Worm (Caenorhabditis elegans) whole organism, L1 larva: ENCODE results near the gene magu-2.

ENCODE experiments used
- elt-2 ChIP-seq: sonication (generic microtip); optimal IDR thresholded peaks from 2 replicates; lab custom pipeline; 2016; ENCODE audit warnings: missing genetic modification characterization, mild to moderate bottlenecking, inconsistent platforms, missing compliant biosample characterization, missing genetic modification reagents
- lin-13 ChIP-seq: fragments of 150-350 bp; optimal IDR thresholded peaks from 2 replicates; lab custom pipeline; 2014; ENCODE audit warnings: missing biosample characterization, missing genetic modification reagents, missing genetic modification characterization
- lir-3 ChIP-seq: sonication (generic microtip); optimal IDR thresholded peaks from 2 replicates; lab custom pipeline; 2016; ENCODE audit warnings: mild to moderate bottlenecking, missing genetic modification characterization, moderate library complexity, missing compliant biosample characterization; ENCODE audit not compliant: poor library complexity
- nhr-84 ChIP-seq: sonication (generic microtip); optimal IDR thresholded peaks from 2 replicates; lab custom pipeline; 2017; ENCODE audit warnings: missing biosample characterization, missing genetic modification characterization
- pax-3 ChIP-seq: fragments of 200-800 bp; sonication (Bioruptor generic); optimal IDR thresholded peaks from 2 replicates; lab custom pipeline; 2018; ENCODE audit warnings: mild to moderate bottlenecking, missing genetic modification characterization, moderate library complexity, missing compliant biosample characterization
- rnt-1 ChIP-seq: sonication (generic microtip); optimal IDR thresholded peaks from 2 replicates; lab custom pipeline; 2016; ENCODE audit warnings: mild to moderate bottlenecking, missing genetic modification characterization, moderate library complexity, missing compliant biosample characterization
- snpc-4 ChIP-seq: fragments of 150-350 bp; optimal IDR thresholded peaks from 2 replicates; lab custom pipeline; 2014; ENCODE audit warnings: missing biosample characterization, missing genetic modification characterization
- unc-130 ChIP-seq: fragments of 150-350 bp; optimal IDR thresholded peaks from 2 replicates; lab custom pipeline; 2017; ENCODE audit warnings: missing biosample characterization, missing genetic modification characterization, inconsistent platforms

- TF ChIP-seq lir-3: no peak
- no peak for TF ChIP-seq rnt-1
- no peak for TF ChIP-seq nhr-84 (tag; lab: Kevin White, UChicago)
- TF ChIP-seq elt-2: no peak
- TF ChIP-seq pax-3 (tag; lab: Kevin White, UChicago): no peak
- TF ChIP-seq snpc-4 (tag; lab: Kevin White, UChicago): no peak
- no peak for TF ChIP-seq unc-130 (tag; lab: Kevin White, UChicago)
- no peak for TF ChIP-seq lin-13 (GFP tag; lab: Kevin White, UChicago)
Observed at ce11 chrV:8760416-8760815, 40.4 kb downstream of the magu-2 start, which contains the start of gene ddn-1.
